Worm (Caenorhabditis elegans) whole organism, L4/young adult: ENCODE measurements around the gene Y54G2A.11.

Experiments used
- W03F9.2 ChIP-seq: fragments of 150-350 bp; optimal IDR thresholded peaks from 2 replicates; lab custom pipeline; 2014; ENCODE audit warnings: missing biosample characterization, missing genetic modification characterization
- him-1 ChIP-seq: sonication (generic microtip); optimal IDR thresholded peaks from 2 replicates; lab custom pipeline; 2016; ENCODE audit warnings: missing genotype, missing genetic modification reagents, missing genetic modification characterization, missing compliant biosample characterization

- TF ChIP-seq him-1 (tag; lab: Kevin White, UChicago) (no peak), W03F9.2 (no peak)
Measured at ce11 chrIV:2782793-2783540, 11.4 kb upstream of the Y54G2A.11 start, which contains the start of gene Y54G2A.12.
